Worm (Caenorhabditis elegans) whole organism, L3 larva: ENCODE data around the gene epg-4.

Source experiments
- R02D3.7 ChIP-seq: fragments of 150-350 bp; optimal IDR thresholded peaks from 2 replicates; lab custom pipeline; 2014; ENCODE audit warnings: missing biosample characterization, missing genetic modification characterization
- ZK546.5 ChIP-seq: sonication (generic microtip); optimal IDR thresholded peaks from 2 replicates; lab custom pipeline; 2017; ENCODE audit warnings: missing biosample characterization, missing genetic modification characterization
- aly-2 ChIP-seq: fragments of 150-350 bp; optimal IDR thresholded peaks from 2 replicates; lab custom pipeline; 2014; ENCODE audit warnings: missing biosample characterization, missing genetic modification characterization
- ama-1 ChIP-seq: fragments of 150-350 bp; optimal IDR thresholded peaks from 2 replicates; lab custom pipeline; 2018
- ceh-28 ChIP-seq: fragments of 150-350 bp; optimal IDR thresholded peaks from 2 replicates; lab custom pipeline; 2014; ENCODE audit warnings: missing biosample characterization, missing genetic modification reagents, missing genetic modification characterization
- ceh-82 ChIP-seq: fragments of 150-350 bp; optimal IDR thresholded peaks from 2 replicates; lab custom pipeline; 2014; ENCODE audit warnings: missing biosample characterization, missing genetic modification characterization
- ceh-9 ChIP-seq: sonication (generic microtip); optimal IDR thresholded peaks from 2 replicates; lab custom pipeline; 2018; ENCODE audit warnings: missing biosample characterization, missing genetic modification characterization
- daf-12 ChIP-seq: fragments of 150-350 bp; optimal IDR thresholded peaks from 2 replicates; lab custom pipeline; 2014; ENCODE audit warnings: missing biosample characterization, missing genetic modification reagents, missing genetic modification characterization
- egl-27 ChIP-seq: sonication (generic microtip); optimal IDR thresholded peaks from 4 replicates; lab custom pipeline; 2017; ENCODE audit warnings: missing biosample characterization, missing genetic modification reagents, missing genetic modification characterization
- egl-5 ChIP-seq: fragments of 150-350 bp; optimal IDR thresholded peaks from 2 replicates; lab custom pipeline; 2017; ENCODE audit warnings: missing biosample characterization, missing genetic modification reagents, missing genetic modification characterization, inconsistent platforms
- elt-1 ChIP-seq: fragments of 150-350 bp; optimal IDR thresholded peaks from 2 replicates; lab custom pipeline; 2014; ENCODE audit warnings: missing biosample characterization, missing genetic modification characterization
- elt-2 ChIP-seq: sonication (generic microtip); optimal IDR thresholded peaks from 2 replicates; lab custom pipeline; 2016; ENCODE audit warnings: missing genetic modification reagents, mild to moderate bottlenecking, missing genetic modification characterization, missing compliant biosample characterization
- elt-3 ChIP-seq, 3 experiments: fragments of 150-350 bp in 1 of 3; sonication (generic microtip) in 2 of 3; optimal IDR thresholded peaks; 2 replicates in 2 of 3; 4 replicates in 1 of 3; lab custom pipeline; 2014 to 2017; ENCODE audit warnings: missing biosample characterization in 3 of 3, missing genetic modification characterization in 3 of 3
- eor-1 ChIP-seq, 2 experiments: fragments of 150-350 bp; optimal IDR thresholded peaks; 2 replicates each; lab custom pipeline; 2014 to 2018; ENCODE audit warnings: missing biosample characterization in 2 of 2, missing genetic modification characterization in 2 of 2
- fkh-10 ChIP-seq: sonication (generic microtip); optimal IDR thresholded peaks from 2 replicates; lab custom pipeline; 2017; ENCODE audit warnings: missing biosample characterization, missing genetic modification reagents, missing genetic modification characterization
- fos-1 ChIP-seq: fragments of 150-350 bp; optimal IDR thresholded peaks from 2 replicates; lab custom pipeline; 2014; ENCODE audit warnings: missing biosample characterization, missing genetic modification characterization
- hmg-11 ChIP-seq: sonication (generic microtip); optimal IDR thresholded peaks from 2 replicates; lab custom pipeline; 2016; ENCODE audit warnings: missing genetic modification characterization, missing compliant biosample characterization
- jun-1 ChIP-seq: fragments of 150-350 bp; optimal IDR thresholded peaks from 2 replicates; lab custom pipeline; 2014; ENCODE audit warnings: missing biosample characterization, missing genetic modification reagents, missing genetic modification characterization
- lin-15B ChIP-seq: fragments of 150-350 bp; optimal IDR thresholded peaks from 2 replicates; lab custom pipeline; 2014; ENCODE audit warnings: missing biosample characterization, missing genetic modification characterization
- lin-39 ChIP-seq: fragments of 150-350 bp; optimal IDR thresholded peaks from 2 replicates; lab custom pipeline; 2018; ENCODE audit warnings: missing biosample characterization, missing genetic modification reagents, missing genetic modification characterization
- lsy-12 ChIP-seq: sonication (generic microtip); optimal IDR thresholded peaks from 2 replicates; lab custom pipeline; 2016; ENCODE audit warnings: mild to moderate bottlenecking, missing genetic modification characterization, missing compliant biosample characterization
- mdl-1 ChIP-seq: fragments of 150-350 bp; optimal IDR thresholded peaks from 2 replicates; lab custom pipeline; 2014; ENCODE audit warnings: missing biosample characterization, missing genetic modification characterization
- nfya-1 ChIP-seq: sonication (generic microtip); optimal IDR thresholded peaks from 2 replicates; lab custom pipeline; 2017; ENCODE audit warnings: missing genetic modification characterization, mild to moderate bottlenecking, missing compliant biosample characterization, antibody characterized with exemption, moderate library complexity; ENCODE audit not compliant: insufficient read depth
- nhr-11 ChIP-seq: fragments of 150-350 bp; optimal IDR thresholded peaks from 2 replicates; lab custom pipeline; 2014; ENCODE audit warnings: missing biosample characterization, missing genetic modification characterization
- nhr-12 ChIP-seq: fragments of 150-350 bp; optimal IDR thresholded peaks from 2 replicates; lab custom pipeline; 2014; ENCODE audit warnings: missing biosample characterization, missing genetic modification characterization
- nhr-23 ChIP-seq: fragments of 150-350 bp; optimal IDR thresholded peaks from 2 replicates; lab custom pipeline; 2014; ENCODE audit warnings: missing biosample characterization, missing genetic modification reagents, missing genetic modification characterization
- nhr-237 ChIP-seq: fragments of 150-350 bp; optimal IDR thresholded peaks from 2 replicates; lab custom pipeline; 2014; ENCODE audit warnings: missing biosample characterization, missing genetic modification characterization
- nhr-25 ChIP-seq: sonication (generic microtip); optimal IDR thresholded peaks from 2 replicates; lab custom pipeline; 2017; ENCODE audit warnings: missing biosample characterization, missing genetic modification characterization
- nhr-28 ChIP-seq: fragments of 150-350 bp; optimal IDR thresholded peaks from 2 replicates; lab custom pipeline; 2014; ENCODE audit warnings: missing biosample characterization, missing genetic modification characterization
- nhr-43 ChIP-seq: sonication (generic microtip); optimal IDR thresholded peaks from 2 replicates; lab custom pipeline; 2016; ENCODE audit warnings: mild to moderate bottlenecking, missing genetic modification characterization, missing compliant biosample characterization; ENCODE audit not compliant: poor library complexity, severe bottlenecking
- nhr-76 ChIP-seq: fragments of 150-350 bp; sonication (generic microtip); optimal IDR thresholded peaks from 5 replicates; lab custom pipeline; 2014; ENCODE audit warnings: missing biosample characterization, missing genetic modification characterization
- pha-4 ChIP-seq: fragments of 150-350 bp; optimal IDR thresholded peaks from 2 replicates; lab custom pipeline; 2014; ENCODE audit warnings: missing biosample characterization, missing genetic modification reagents, missing genetic modification characterization
- pqm-1 ChIP-seq: fragments of 150-350 bp; optimal IDR thresholded peaks from 2 replicates; lab custom pipeline; 2017; ENCODE audit warnings: missing biosample characterization, missing genetic modification characterization, inconsistent platforms
- sea-2 ChIP-seq: fragments of 150-350 bp; sonication (generic microtip); optimal IDR thresholded peaks from 4 replicates; lab custom pipeline; 2014; ENCODE audit warnings: missing biosample characterization, missing genetic modification reagents, missing genetic modification characterization
- skn-1 ChIP-seq: fragments of 150-350 bp; optimal IDR thresholded peaks from 2 replicates; lab custom pipeline; 2014; ENCODE audit warnings: missing biosample characterization, missing genetic modification characterization
- snpc-4 ChIP-seq: fragments of 150-350 bp; optimal IDR thresholded peaks from 2 replicates; lab custom pipeline; 2014; ENCODE audit warnings: missing biosample characterization, missing genetic modification characterization
- tbx-2 ChIP-seq: sonication (generic microtip); optimal IDR thresholded peaks from 2 replicates; lab custom pipeline; 2016; ENCODE audit warnings: mild to moderate bottlenecking, missing genetic modification characterization, missing compliant biosample characterization
- unc-39 ChIP-seq: sonication (generic microtip); optimal IDR thresholded peaks from 4 replicates; lab custom pipeline; 2017; ENCODE audit warnings: missing biosample characterization, missing genetic modification characterization
- unc-62 ChIP-seq: fragments of 150-350 bp; sonication (generic microtip); optimal IDR thresholded peaks from 4 replicates; lab custom pipeline; 2014; ENCODE audit warnings: missing biosample characterization, missing genetic modification reagents, missing genetic modification characterization
- zag-1 ChIP-seq: fragments of 150-350 bp; optimal IDR thresholded peaks from 2 replicates; lab custom pipeline; 2014; ENCODE audit warnings: missing biosample characterization, missing genetic modification characterization
- ztf-11 ChIP-seq: fragments of 150-350 bp; optimal IDR thresholded peaks from 2 replicates; lab custom pipeline; 2014; ENCODE audit warnings: missing biosample characterization, missing genetic modification characterization
- ztf-4 ChIP-seq: fragments of 150-350 bp; optimal IDR thresholded peaks from 2 replicates; lab custom pipeline; 2014; ENCODE audit warnings: missing biosample characterization, missing genetic modification characterization

The epg-4 gene

DNA sequence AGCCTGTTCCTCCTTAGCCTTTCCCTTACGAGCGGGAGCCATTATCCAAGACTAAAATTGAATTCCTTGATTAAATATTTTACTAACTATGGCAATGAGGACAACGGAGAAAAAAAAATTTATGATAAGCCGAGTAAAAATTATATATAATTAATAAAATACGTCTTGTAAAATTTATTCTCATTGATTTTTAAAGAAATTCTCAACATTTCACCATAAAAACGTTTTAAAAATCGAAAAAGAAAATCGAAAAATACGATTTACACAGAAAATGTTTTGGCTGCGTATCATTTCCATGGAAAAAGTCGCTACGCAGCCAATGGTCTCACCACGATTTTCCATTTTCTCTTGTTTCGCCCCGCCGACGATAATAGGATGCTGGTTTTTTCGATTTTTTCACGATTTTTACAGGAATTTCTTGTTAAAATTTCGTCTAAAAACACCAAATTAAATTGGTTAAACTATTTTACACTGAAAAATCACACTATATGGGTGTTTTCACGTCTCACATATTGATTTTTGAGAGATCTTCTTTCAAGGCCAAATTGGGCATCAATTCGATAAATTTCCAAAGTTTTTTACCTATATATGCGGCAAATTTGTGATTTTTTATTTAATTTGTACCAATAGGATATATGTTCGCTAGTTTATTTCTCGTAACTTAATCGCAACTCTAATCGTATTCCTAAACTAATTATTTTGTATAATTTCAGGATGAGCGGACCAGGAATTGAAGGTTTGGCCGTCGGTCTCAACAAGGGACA is 2.2 kb upstream of the epg-4 start, which contains the start of the genes rps-14 and rpl-36:
TSS of gene rps-14 (minus strand) at position 51 of the 764 bp plus-strand sequence.
TSS of gene rpl-36 (plus strand) at position 714 of the 764 bp plus-strand sequence.
- peak; percentile 78 for TF ChIP-seq pqm-1
- TF ChIP-seq ztf-4 (tag; lab: Kevin White, UChicago) = peak; percentile 62
- TF ChIP-seq ZK546.5 (tag; lab: Kevin White, UChicago) = peak; percentile 74
- TF ChIP-seq lin-39 (tag; lab: Kevin White, UChicago) = peak; percentile 93
- peak; percentile 95 for TF ChIP-seq nhr-25 (tag; lab: Kevin White, UChicago)
- peak; percentile 81 for TF ChIP-seq egl-27 (tag; lab: Kevin White, UChicago)
- TF ChIP-seq nfya-1 (tag; lab: Kevin White, UChicago) = peak; percentile 96
- TF ChIP-seq fkh-10 = peak; percentile 61
- TF ChIP-seq nhr-23 (tag; lab: Kevin White, UChicago) = peak; percentile 94
- TF ChIP-seq ztf-11 (tag; lab: Kevin White, UChicago) = no peak
- TF ChIP-seq ceh-82 (tag; lab: Kevin White, UChicago) = no peak
- TF ChIP-seq fos-1 = no peak
- peak; percentile 72 for TF ChIP-seq jun-1 (tag; lab: Kevin White, UChicago)
- peak; percentile 85 for TF ChIP-seq ama-1
- peak; percentile 33 for TF ChIP-seq elt-1 (tag; lab: Kevin White, UChicago)
- TF ChIP-seq nhr-76 (tag; lab: Kevin White, UChicago) = peak; percentile 8
- no peak for TF ChIP-seq aly-2 (tag; lab: Kevin White, UChicago)
- TF ChIP-seq skn-1 = peak; percentile 90
- TF ChIP-seq eor-1 (tag; optimal IDR thresholded peaks at IDR 0.05; lab: Kevin White, UChicago) = no peak
- TF ChIP-seq nhr-12 (tag; lab: Kevin White, UChicago) = no peak
- TF ChIP-seq zag-1 = no peak
- no peak for TF ChIP-seq ceh-9
- TF ChIP-seq nhr-11 = peak; percentile 61
- TF ChIP-seq hmg-11 (tag; lab: Kevin White, UChicago) = peak; percentile 67
- TF ChIP-seq elt-3 (tag; optimal IDR thresholded peaks at IDR 0.05; lab: Kevin White, UChicago) = no peak
- TF ChIP-seq lin-15B (tag; lab: Kevin White, UChicago) = peak; percentile 96
- peak; percentile 84 for TF ChIP-seq R02D3.7 (tag; lab: Kevin White, UChicago)
- peak; percentile 30 for TF ChIP-seq tbx-2 (tag; lab: Kevin White, UChicago)
- peak; percentile 91 for TF ChIP-seq lsy-12 (tag; lab: Kevin White, UChicago)
- peak; percentile 40 for TF ChIP-seq ceh-28 (tag; lab: Kevin White, UChicago)
- no peak for TF ChIP-seq nhr-237 (tag; lab: Kevin White, UChicago)
- TF ChIP-seq unc-39 (tag; lab: Kevin White, UChicago) = no peak
- peak; percentile 68 for TF ChIP-seq nhr-43 (tag; lab: Kevin White, UChicago)
- TF ChIP-seq daf-12 = no peak
- TF ChIP-seq pha-4 (tag; lab: Kevin White, UChicago) = peak; percentile 96
- TF ChIP-seq sea-2 (GFP tag; lab: Kevin White, UChicago) = no peak
- TF ChIP-seq egl-5 (tag; lab: Kevin White, UChicago) = peak; percentile 78
- TF ChIP-seq elt-2 (tag; lab: Kevin White, UChicago) = peak; percentile 61
- TF ChIP-seq snpc-4 (tag; lab: Kevin White, UChicago) = peak; percentile 65

DNA sequence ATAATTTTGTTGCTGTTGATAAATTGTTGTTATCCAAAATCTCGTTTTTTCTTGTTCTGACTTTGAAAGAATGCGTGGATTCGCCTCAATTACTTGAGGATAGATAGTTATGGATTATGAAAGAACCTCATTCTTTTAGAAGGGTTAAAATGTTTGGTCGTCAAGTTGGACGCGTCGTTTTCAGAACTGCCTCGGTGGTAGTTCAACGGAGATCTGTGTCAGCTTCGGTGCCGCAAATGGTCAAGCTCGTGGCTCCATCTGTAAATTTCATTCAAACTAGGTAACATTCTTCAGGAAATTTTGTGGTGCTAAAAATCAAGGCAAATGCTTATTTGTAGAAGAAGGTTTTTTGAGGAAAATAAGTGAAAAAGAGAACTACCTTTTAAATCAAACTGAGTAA is 1.4 kb upstream of the epg-4 start, which contains the start of gene ndab-2:
TSS of gene ndab-2 (plus strand) at position 140 of the 400 bp plus-strand sequence.
- TF ChIP-seq mdl-1 (tag; lab: Kevin White, UChicago) (no peak), unc-62 (GFP tag; lab: Kevin White, UChicago) (no peak), pha-4 (tag; lab: Kevin White, UChicago) (no peak), pqm-1 (no peak), R02D3.7 (tag; lab: Kevin White, UChicago) (no peak), ama-1 (peak; percentile 66), nhr-76 (tag; lab: Kevin White, UChicago) (no peak), ztf-11 (tag; lab: Kevin White, UChicago) (no peak), nhr-28 (tag; lab: Kevin White, UChicago) (no peak)
- TF ChIP-seq, all 47 proteins: peak for 1
